Worm (Caenorhabditis elegans) whole organism, midembryonic: ENCODE data around the gene str-205.

Experiments used
- T22C8.4 ChIP-seq: fragments of 200-800 bp; sonication (Bioruptor generic); IDR thresholded peaks from 2 replicates; pipeline ENCODE4 v1.3.6; 2022; ENCODE audit warnings: missing genetic modification characterization, missing compliant biosample characterization
- cog-1 ChIP-seq: sonication (generic microtip); optimal IDR thresholded peaks from 2 replicates; lab custom pipeline; 2016; ENCODE audit warnings: missing genetic modification characterization, missing compliant biosample characterization
- flt-1 ChIP-seq: fragments of 200-800 bp; sonication (Bioruptor generic); IDR thresholded peaks from 2 replicates; pipeline ENCODE4 v1.3.6; 2022; ENCODE audit warnings: missing genetic modification characterization, missing compliant biosample characterization
- klf-2 ChIP-seq: fragments of 200-800 bp; sonication (Bioruptor generic); conservative IDR thresholded peaks from 2 replicates; pipeline ENCODE4 v1.3.6; 2022; ENCODE audit warnings: missing genetic modification reagents, missing genetic modification characterization, missing compliant biosample characterization
- tab-1 ChIP-seq: fragments of 200-800 bp; sonication (Bioruptor generic); IDR thresholded peaks from 2 replicates; pipeline ENCODE4 v1.3.6; 2022; ENCODE audit warnings: missing genetic modification characterization, missing compliant biosample characterization
- ztf-23 ChIP-seq: fragments of 200-800 bp; sonication (Bioruptor generic); IDR thresholded peaks from 2 replicates; pipeline ENCODE4 v1.3.6; 2022; ENCODE audit warnings: missing genetic modification reagents, missing genetic modification characterization, missing compliant biosample characterization

DNA sequence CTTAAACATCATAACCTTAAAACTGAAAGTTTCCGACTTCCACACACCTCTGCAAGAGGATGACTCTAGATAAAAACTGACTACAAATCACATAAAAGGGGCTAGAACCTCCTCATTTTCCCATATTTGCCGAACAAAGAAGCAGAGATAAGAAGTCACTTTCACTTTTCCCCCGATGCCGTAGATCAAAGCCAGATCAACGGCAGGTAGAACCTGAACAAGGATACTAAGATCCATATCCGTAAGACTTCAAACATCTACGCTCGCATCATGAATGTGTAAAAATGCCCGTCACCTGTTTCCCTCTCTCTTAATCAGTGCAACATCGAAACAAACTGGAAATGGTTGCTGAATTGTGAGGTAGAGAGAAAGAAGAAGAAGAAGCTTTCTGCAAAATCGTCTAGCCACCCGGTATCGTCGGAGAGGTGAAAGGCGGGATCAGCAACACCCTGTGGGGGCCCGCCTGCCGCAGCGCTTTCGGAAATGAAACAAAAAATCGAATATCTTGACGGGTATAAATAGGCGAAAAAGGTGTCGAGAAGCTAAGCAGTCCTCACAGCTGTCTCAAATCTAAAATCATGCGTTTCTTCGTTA is 11.0 kb downstream of the str-205 start, which contains the start of gene C02E7.6:
- TF ChIP-seq cog-1 (tag; lab: Kevin White, UChicago) (no peak), ztf-23 (GFP tag; lab: Robert Waterston, UW) (no peak), klf-2 (GFP tag; lab: Robert Waterston, UW) (no peak; the same call in 1 of the 2 replicates), tab-1 (GFP tag; lab: Robert Waterston, UW) (no peak), flt-1 (GFP tag; lab: Robert Waterston, UW) (no peak), T22C8.4 (GFP tag; lab: Robert Waterston, UW) (no peak)
